Fruit fly (Drosophila melanogaster) whole organism, wandering third instar larva: ENCODE data around the gene ctrip.
A peak's percentile ranks its signal among the peaks of the same experiment; 100 is the strongest.

Experiments
- Abd-B ChIP-seq: fragments of >200 bp; optimal IDR thresholded peaks from 2 replicates; lab custom pipeline; 2017; ENCODE audit warnings: missing biosample characterization, missing genetic modification characterization
- CG32264 ChIP-seq: fragments of 200-800 bp; sonication (Bioruptor generic); optimal IDR thresholded peaks from 2 replicates; lab custom pipeline; 2016; ENCODE audit warnings: missing biosample characterization, missing genetic modification characterization
- Dfd ChIP-seq: fragments of >200 bp; optimal IDR thresholded peaks from 2 replicates; lab custom pipeline; 2017; ENCODE audit warnings: missing biosample characterization, missing genetic modification characterization
- Dif ChIP-seq: fragments of 200-275, 200-300 bp; sonication (Bioruptor generic); optimal IDR thresholded peaks from 2 replicates; lab custom pipeline; 2018; ENCODE audit warnings: missing biosample characterization, missing genetic modification characterization; ENCODE audit not compliant: partially characterized antibody
- HLH106 ChIP-seq: fragments of 200-800 bp; optimal IDR thresholded peaks from 3 replicates; lab custom pipeline; 2019; ENCODE audit warnings: missing biosample characterization, mild to moderate bottlenecking, missing genetic modification characterization, moderate library complexity
- Jra ChIP-seq: sonication (Bioruptor generic); optimal IDR thresholded peaks from 2 replicates; lab custom pipeline; 2016; ENCODE audit warnings: missing biosample characterization, missing genetic modification characterization
- Mio ChIP-seq: sonication (Bioruptor generic); optimal IDR thresholded peaks from 2 replicates; lab custom pipeline; 2016; ENCODE audit warnings: missing biosample characterization, missing genetic modification characterization
- Rel ChIP-seq, 2 experiments: fragments of 200-800 bp; sonication (Bioruptor generic) in 1 of 2; optimal IDR thresholded peaks; 2 replicates in 1 of 2; 3 replicates in 1 of 2; lab custom pipeline; 2016 to 2019; ENCODE audit warnings: mild to moderate bottlenecking in 2 of 2, missing biosample characterization in 2 of 2, missing genetic modification characterization in 2 of 2, moderate library complexity in 1 of 2
- Vsx2 ChIP-seq: fragments of 200-300, 225-300 bp; sonication (Bioruptor generic); optimal IDR thresholded peaks from 2 replicates; lab custom pipeline; 2018; ENCODE audit warnings: missing biosample characterization, missing genetic modification characterization; ENCODE audit not compliant: partially characterized antibody
- br ChIP-seq: fragments of 200-800 bp; sonication (Bioruptor generic); optimal IDR thresholded peaks from 2 replicates; lab custom pipeline; 2016; ENCODE audit warnings: missing biosample characterization, missing genetic modification characterization
- dl ChIP-seq, 2 experiments: fragments of 175-275, 200-275 bp in 1 of 2; fragments of 200-275 bp in 1 of 2; sonication (Bioruptor generic); optimal IDR thresholded peaks; lab custom pipeline; 2018; ENCODE audit warnings: mild to moderate bottlenecking in 2 of 2, missing biosample characterization in 2 of 2, missing genetic modification characterization in 2 of 2, moderate library complexity in 2 of 2; ENCODE audit not compliant: partially characterized antibody in 2 of 2, insufficient read depth in 1 of 2
- dsf ChIP-seq: sonication (Bioruptor generic); optimal IDR thresholded peaks from 2 replicates; lab custom pipeline; 2016; ENCODE audit warnings: missing biosample characterization, missing genetic modification characterization, borderline replicate concordance
- ey ChIP-seq: fragments of 200-800 bp; sonication (Bioruptor generic); optimal IDR thresholded peaks from 2 replicates; lab custom pipeline; 2016; ENCODE audit warnings: missing biosample characterization, missing genetic modification characterization
- foxo ChIP-seq, 2 experiments: fragments of 200-800 bp; sonication (Bioruptor generic); optimal IDR thresholded peaks; 2 replicates in 1 of 2; 3 replicates in 1 of 2; lab custom pipeline; 2016 to 2017; ENCODE audit warnings: missing biosample characterization in 2 of 2, missing genetic modification characterization in 2 of 2
- fru ChIP-seq: fragments of 200-800 bp; sonication (Bioruptor generic); optimal IDR thresholded peaks from 3 replicates; lab custom pipeline; 2016; ENCODE audit warnings: missing biosample characterization, mild to moderate bottlenecking, missing genetic modification characterization
- lola ChIP-seq: fragments of >200 bp; optimal IDR thresholded peaks from 2 replicates; lab custom pipeline; 2017; ENCODE audit warnings: missing biosample characterization, missing genetic modification characterization
- sv ChIP-seq: fragments of 200-800 bp; sonication (Bioruptor generic); optimal IDR thresholded peaks from 3 replicates; lab custom pipeline; 2016; ENCODE audit warnings: missing biosample characterization, missing genetic modification characterization
- woc ChIP-seq: sonication (Bioruptor generic); optimal IDR thresholded peaks from 2 replicates; lab custom pipeline; 2016; ENCODE audit warnings: missing biosample characterization, mild to moderate bottlenecking, missing genetic modification characterization

Gene ctrip

DNA sequence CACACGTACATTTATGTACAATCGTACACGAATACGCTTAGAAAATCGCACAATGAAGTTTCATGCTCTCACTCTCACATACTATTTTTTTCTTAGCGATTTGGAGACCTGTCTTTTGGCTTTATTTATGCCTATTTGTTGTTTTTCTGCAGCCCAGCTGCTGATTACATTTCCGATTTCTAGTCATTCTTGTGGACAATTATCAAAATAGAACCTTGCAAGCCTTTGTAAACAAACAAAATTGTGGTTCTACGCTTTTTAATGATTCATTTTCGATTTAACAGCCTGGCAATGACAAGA lies 72.8 kb downstream of the ctrip start:
- TF ChIP-seq lola (no peak), ey (GFP tag; lab: Kevin White, UChicago) (no peak), HLH106 (tag; lab: Kevin White, UChicago) (no peak), woc (GFP tag; lab: Kevin White, UChicago) (no peak), Rel (GFP tag; optimal IDR thresholded peaks at IDR 0.05; lab: Kevin White, UChicago) (no peak), Rel (tag; optimal IDR thresholded peaks at IDR 0.05; lab: Kevin White, UChicago) (no peak), Mio (no peak), Dif (GFP tag; lab: Kevin White, UChicago) (no peak), dl (GFP tag; optimal IDR thresholded peaks at IDR 0.05; lab: Kevin White, UChicago; ENCODE audit: insufficient read depth in 1 of 2, partially characterized antibody in 2 of 2) (no peak), Abd-B (no peak), sv (GFP tag; lab: Kevin White, UChicago) (no peak), fru (no peak)
- TF ChIP-seq, all 38 proteins: peak for 0

DNA sequence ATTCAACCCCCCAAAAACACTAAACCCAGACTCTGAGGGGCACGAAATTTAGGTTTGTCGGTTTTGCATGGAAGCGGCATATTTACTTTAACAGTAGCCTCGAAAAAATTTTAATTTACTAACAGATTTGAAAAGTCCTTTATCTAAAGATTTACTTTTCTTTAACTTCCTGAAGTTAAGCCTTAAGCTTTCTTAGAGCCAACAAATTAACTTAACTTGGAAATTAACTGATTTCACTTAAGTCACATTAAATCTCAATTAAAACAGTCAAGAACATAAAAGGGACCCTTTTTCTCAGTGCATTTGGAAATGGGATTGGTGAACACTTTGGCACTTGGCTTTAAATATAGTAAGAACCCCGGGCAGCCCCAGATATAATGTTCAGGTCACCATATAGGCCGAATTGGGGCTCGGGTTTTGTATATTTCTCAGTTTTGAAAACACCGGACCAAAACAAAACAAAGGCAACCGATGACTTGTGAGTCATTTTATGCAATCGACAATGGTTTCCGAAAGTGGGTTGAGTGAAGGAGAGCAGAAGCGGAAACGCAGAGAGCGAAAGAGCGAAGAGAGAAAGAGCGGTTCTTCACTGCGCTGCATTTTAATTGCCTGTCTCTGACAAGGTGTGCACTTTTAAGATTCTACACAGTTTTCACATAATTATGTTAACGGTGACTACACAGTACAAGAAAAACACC lies 73.3 kb downstream of the ctrip start:
- TF ChIP-seq Abd-B = no peak
- peak; percentile 41 for TF ChIP-seq Vsx2
- TF ChIP-seq fru = peak; percentile 35
- TF ChIP-seq dsf (GFP tag; lab: Kevin White, UChicago) = no peak
- peak; percentile 94 for TF ChIP-seq dl (GFP tag; optimal IDR thresholded peaks at IDR 0.05; lab: Kevin White, UChicago; ENCODE audit: insufficient read depth in 1 of 2, partially characterized antibody in 2 of 2)
- peak; percentile 95 for TF ChIP-seq Dif (GFP tag; lab: Kevin White, UChicago)
- TF ChIP-seq HLH106 (tag; lab: Kevin White, UChicago) = peak; percentile 11
- TF ChIP-seq foxo (GFP tag; optimal IDR thresholded peaks at IDR 0.05; lab: Kevin White, UChicago) = peak in 1 of 2 experiments; percentile 0
- TF ChIP-seq Mio = no peak
- TF ChIP-seq br (GFP tag; lab: Kevin White, UChicago) = no peak
- TF ChIP-seq Dfd (GFP tag; lab: Kevin White, UChicago) = no peak
- no peak for TF ChIP-seq CG32264
- TF ChIP-seq Jra (GFP tag; lab: Kevin White, UChicago) = peak; percentile 39
